Fruit fly (Drosophila melanogaster): Measurements from ENCODE around the gene nsl1.

Gene nsl1

dm6 chr3R:15834375-15835031 is 40.9 kb downstream of the nsl1 start, which contains the start of the genes CG43317 and Arpc3A:
TSS of gene CG43317 (minus strand) at chr3R:15834425.
TSS of gene Arpc3A (plus strand) at chr3R:15834648.
- TF ChIP-seq sens (GFP tag), result peak; percentile 38
- peak; percentile 15 for TF ChIP-seq Med (GFP tag)
- peak; percentile 69 for TF ChIP-seq stwl (tag; optimal IDR thresholded peaks at IDR 0.05)
- no peak for TF ChIP-seq wor (GFP tag; IDR thresholded peaks at IDR 0.05)
- peak; percentile 17; the same call in 1 of the 3 replicates for TF ChIP-seq row (GFP tag; IDR thresholded peaks at IDR 0.05)
- TF ChIP-seq sug (tag; optimal IDR thresholded peaks at IDR 0.05), result peak; percentile 91
- TF ChIP-seq CG4617 (GFP tag; optimal IDR thresholded peaks at IDR 0.05; ENCODE audit: borderline replicate concordance), result peak; percentile 56
- peak; percentile 65 for TF ChIP-seq Dp (GFP tag; optimal IDR thresholded peaks at IDR 0.05)
- TF ChIP-seq lola (GFP tag; optimal IDR thresholded peaks at IDR 0.05), result no peak
- no peak for TF ChIP-seq CG12391 (tag; optimal IDR thresholded peaks at IDR 0.05)
- TF ChIP-seq dmrt11E (tag; optimal IDR thresholded peaks at IDR 0.05), result no peak
- TF ChIP-seq pzg (GFP tag; optimal IDR thresholded peaks at IDR 0.05), result peak; percentile 25
- peak; percentile 11 for TF ChIP-seq CG30020 (tag; optimal IDR thresholded peaks at IDR 0.05)
- TF ChIP-seq Nf-YB (GFP tag; optimal IDR thresholded peaks at IDR 0.05), result no peak
- TF ChIP-seq Atf3 (GFP tag; optimal IDR thresholded peaks at IDR 0.05), result no peak
- TF ChIP-seq crp (GFP tag; optimal IDR thresholded peaks at IDR 0.05), result no peak
- peak; percentile 48 for TF ChIP-seq MESR4 (GFP tag; optimal IDR thresholded peaks at IDR 0.05)
- no peak for TF ChIP-seq CG8944 (GFP tag; optimal IDR thresholded peaks at IDR 0.05)
- TF ChIP-seq trem (tag; optimal IDR thresholded peaks at IDR 0.05), result peak; percentile 40
- no peak for TF ChIP-seq CG12071 (GFP tag; optimal IDR thresholded peaks at IDR 0.05)
- TF ChIP-seq CG15514 (GFP tag; optimal IDR thresholded peaks at IDR 0.05), result peak; percentile 9
- TF ChIP-seq CG6254 (GFP tag; optimal IDR thresholded peaks at IDR 0.05), result no peak
- no peak for TF ChIP-seq CG6683 (GFP tag; optimal IDR thresholded peaks at IDR 0.05)
- TF ChIP-seq YL-1 (GFP tag; optimal IDR thresholded peaks at IDR 0.05), result peak; percentile 26
- peak; percentile 42 for TF ChIP-seq CG13287 (GFP tag; IDR thresholded peaks at IDR 0.05; ENCODE audit: partially characterized antibody)
- TF ChIP-seq E2f2 (GFP tag; IDR thresholded peaks at IDR 0.05), result peak; percentile 76
- TF ChIP-seq kay (GFP tag; optimal IDR thresholded peaks at IDR 0.05), result peak; percentile 51
- peak; percentile 22 for TF ChIP-seq CG14710 (tag; optimal IDR thresholded peaks at IDR 0.05)
- TF ChIP-seq Dll (GFP tag; IDR thresholded peaks at IDR 0.05; ENCODE audit: partially characterized antibody), result peak; percentile 50; the same call in 2 of the 4 replicates
- TF ChIP-seq gfzf (GFP tag; optimal IDR thresholded peaks at IDR 0.05), result peak; percentile 41
- peak; percentile 51 for TF ChIP-seq MBD-R2 (GFP tag; IDR thresholded peaks at IDR 0.05)
- TF ChIP-seq CG3995 (GFP tag; optimal IDR thresholded peaks at IDR 0.05), result peak; percentile 48
- no peak for TF ChIP-seq Hr51 (GFP tag; optimal IDR thresholded peaks at IDR 0.05)
- peak; percentile 48 for TF ChIP-seq Sry-δ (GFP tag; optimal IDR thresholded peaks at IDR 0.05)
- peak; percentile 37 for TF ChIP-seq CG9797 (GFP tag; optimal IDR thresholded peaks at IDR 0.05)
- peak; percentile 63 for TF ChIP-seq Dref (GFP tag; IDR thresholded peaks at IDR 0.05)
- peak; percentile 46 for TF ChIP-seq BEAF-32 (GFP tag; optimal IDR thresholded peaks at IDR 0.05)
- TF ChIP-seq Myb (GFP tag; optimal IDR thresholded peaks at IDR 0.05), result peak; percentile 29
- peak; percentile 33 for TF ChIP-seq CG10267 (tag; optimal IDR thresholded peaks at IDR 0.05)
- TF ChIP-seq CG13123 (GFP tag; optimal IDR thresholded peaks at IDR 0.05), result no peak
- TF ChIP-seq CG11093 (GFP tag; IDR thresholded peaks at IDR 0.05), result no peak
- TF ChIP-seq Opbp (GFP tag; IDR thresholded peaks at IDR 0.05; ENCODE audit: partially characterized antibody), result 0 out of 3 replicates have a peak, but pooled peaks have one; percentile 40
- TF ChIP-seq B-H1 (GFP tag; IDR thresholded peaks at IDR 0.05), result no peak
- peak; percentile 77 for TF ChIP-seq CG2116 (GFP tag; optimal IDR thresholded peaks at IDR 0.05)
- TF ChIP-seq CG16779 (GFP tag; IDR thresholded peaks at IDR 0.05), result no peak
- no peak for TF ChIP-seq HHEX (GFP tag; optimal IDR thresholded peaks at IDR 0.05)
- TF ChIP-seq CG11504 (tag; optimal IDR thresholded peaks at IDR 0.05), result no peak
- peak; percentile 6 for TF ChIP-seq CG2712 (tag; optimal IDR thresholded peaks at IDR 0.05)
